Fruit fly (Drosophila melanogaster): ENCODE data around the gene Mur29B.

Gene Mur29B

DNA sequence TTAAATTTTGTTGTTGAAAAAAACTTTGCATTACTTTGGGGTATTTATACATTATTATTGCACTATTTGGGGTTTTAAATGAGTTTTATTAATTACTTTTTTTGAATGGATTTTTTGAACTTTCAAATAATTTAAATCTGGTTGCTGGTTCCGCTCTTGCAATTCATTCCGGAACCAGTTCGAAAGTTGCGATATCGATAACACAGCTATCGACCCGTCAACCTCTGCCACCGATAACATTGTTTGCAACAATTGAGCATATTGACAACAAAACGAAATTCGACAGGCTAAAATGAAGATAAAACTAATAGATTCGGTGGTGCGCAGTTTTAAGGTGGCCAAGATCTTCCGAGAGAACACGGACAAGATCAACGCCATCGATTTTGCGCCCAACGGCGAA, 22.2 kb downstream of the Mur29B start, which contains the start of gene Wdr82 (continued):
- no peak for TF ChIP-seq kah (GFP tag; optimal IDR thresholded peaks at IDR 0.05)
- no peak for TF ChIP-seq CG8388 (GFP tag; optimal IDR thresholded peaks at IDR 0.05)
- no peak for TF ChIP-seq CG16815 (GFP tag; optimal IDR thresholded peaks at IDR 0.05)
- no peak for TF ChIP-seq Aef1 (GFP tag; IDR thresholded peaks at IDR 0.05)
- TF ChIP-seq CG8765 (GFP tag; IDR thresholded peaks at IDR 0.05): no peak
- TF ChIP-seq pum (GFP tag; optimal IDR thresholded peaks at IDR 0.05): no peak
- no peak for TF ChIP-seq Jarid2 (GFP tag; optimal IDR thresholded peaks at IDR 0.05)
- TF ChIP-seq nmo (GFP tag; optimal IDR thresholded peaks at IDR 0.05): no peak
- no peak for TF ChIP-seq CG31224 (GFP tag; IDR thresholded peaks at IDR 0.05)
- TF ChIP-seq ind (GFP tag; optimal IDR thresholded peaks at IDR 0.05): no peak
- peak; percentile 81 for TF ChIP-seq CG6791 (GFP tag; IDR thresholded peaks at IDR 0.05; ENCODE audit: partially characterized antibody)
- TF ChIP-seq Dbx (GFP tag; IDR thresholded peaks at IDR 0.05): no peak
- TF ChIP-seq CG12071 (GFP tag; optimal IDR thresholded peaks at IDR 0.05): no peak
- TF ChIP-seq mld (GFP tag; IDR thresholded peaks at IDR 0.05; ENCODE audit: partially characterized antibody): peak; percentile 59; the same call in 1 of the 3 replicates
- TF ChIP-seq Tbp (GFP tag; optimal IDR thresholded peaks at IDR 0.05): no peak
- TF ChIP-seq Bdp1 (GFP tag; optimal IDR thresholded peaks at IDR 0.05): no peak
- peak; percentile 100 for TF ChIP-seq CG15514 (GFP tag; optimal IDR thresholded peaks at IDR 0.05)
- TF ChIP-seq bbx (GFP tag; IDR thresholded peaks at IDR 0.05; ENCODE audit: partially characterized antibody): peak; percentile 87
- peak; percentile 76; the same call in 1 of the 2 replicates for TF ChIP-seq nerfin-2 (GFP tag; IDR thresholded peaks at IDR 0.05; ENCODE audit: partially characterized antibody)
- TF ChIP-seq CG12155 (GFP tag; optimal IDR thresholded peaks at IDR 0.05): no peak
- peak; percentile 83 for TF ChIP-seq ato (GFP tag; IDR thresholded peaks at IDR 0.05; ENCODE audit: partially characterized antibody)
- TF ChIP-seq repo (GFP tag; optimal IDR thresholded peaks at IDR 0.05): no peak
- no peak for TF ChIP-seq zen (tag; optimal IDR thresholded peaks at IDR 0.05)
- no peak for TF ChIP-seq ken (GFP tag; IDR thresholded peaks at IDR 0.05)
- TF ChIP-seq CG1792 (GFP tag; optimal IDR thresholded peaks at IDR 0.05): no peak
- peak; percentile 41; the same call in 1 of the 3 replicates for TF ChIP-seq row (GFP tag; IDR thresholded peaks at IDR 0.05)
- TF ChIP-seq ase (GFP tag; IDR thresholded peaks at IDR 0.05): no peak
- TF ChIP-seq CG10366 (GFP tag; IDR thresholded peaks at IDR 0.05): no peak
- no peak for TF ChIP-seq CG11696 (GFP tag; IDR thresholded peaks at IDR 0.05)
- no peak for TF ChIP-seq CG13424 (tag; optimal IDR thresholded peaks at IDR 0.05)
- peak; percentile 85 for TF ChIP-seq Dref (GFP tag; IDR thresholded peaks at IDR 0.05)
- TF ChIP-seq jumu (GFP tag; optimal IDR thresholded peaks at IDR 0.05): no peak
- TF ChIP-seq Hmx (GFP tag; optimal IDR thresholded peaks at IDR 0.05): no peak
- TF ChIP-seq CG8359 (GFP tag; optimal IDR thresholded peaks at IDR 0.05; ENCODE audit: borderline replicate concordance): no peak
- no peak for TF ChIP-seq Hey (tag; optimal IDR thresholded peaks at IDR 0.05)
- TF ChIP-seq Bteb2 (GFP tag; optimal IDR thresholded peaks at IDR 0.05): no peak
- TF ChIP-seq CG7786 (GFP tag; optimal IDR thresholded peaks at IDR 0.05): no peak
- no peak for TF ChIP-seq CG17359 (tag; optimal IDR thresholded peaks at IDR 0.05)
- TF ChIP-seq esg (GFP tag; conservative IDR thresholded peaks at IDR 0.05): no peak
- peak; percentile 55; the same call in 1 of the 2 replicates for TF ChIP-seq CG2129 (GFP tag; IDR thresholded peaks at IDR 0.05; ENCODE audit: partially characterized antibody)
- TF ChIP-seq zen2 (GFP tag; IDR thresholded peaks at IDR 0.05; ENCODE audit: partially characterized antibody): peak; percentile 84
- TF ChIP-seq CG2120 (GFP tag; optimal IDR thresholded peaks at IDR 0.05): no peak
- TF ChIP-seq sens (GFP tag): peak; percentile 82
- TF ChIP-seq E2f1 (GFP tag; IDR thresholded peaks at IDR 0.05): no peak
- TF ChIP-seq sqz (GFP tag; optimal IDR thresholded peaks at IDR 0.05): no peak
- no peak for TF ChIP-seq CG4282 (GFP tag; optimal IDR thresholded peaks at IDR 0.05)
- TF ChIP-seq pfk (GFP tag; optimal IDR thresholded peaks at IDR 0.05): no peak
- peak; percentile 77 for TF ChIP-seq amos (GFP tag; IDR thresholded peaks at IDR 0.05; ENCODE audit: partially characterized antibody)
- TF ChIP-seq CG18262 (tag; optimal IDR thresholded peaks at IDR 0.05): no peak
- TF ChIP-seq Elba2 (GFP tag; optimal IDR thresholded peaks at IDR 0.05): no peak
- TF ChIP-seq CG2678 (tag; optimal IDR thresholded peaks at IDR 0.05): no peak
